Fruit fly (Drosophila melanogaster): Measurements from ENCODE around the gene TP53INP.

The TP53INP gene

DNA sequence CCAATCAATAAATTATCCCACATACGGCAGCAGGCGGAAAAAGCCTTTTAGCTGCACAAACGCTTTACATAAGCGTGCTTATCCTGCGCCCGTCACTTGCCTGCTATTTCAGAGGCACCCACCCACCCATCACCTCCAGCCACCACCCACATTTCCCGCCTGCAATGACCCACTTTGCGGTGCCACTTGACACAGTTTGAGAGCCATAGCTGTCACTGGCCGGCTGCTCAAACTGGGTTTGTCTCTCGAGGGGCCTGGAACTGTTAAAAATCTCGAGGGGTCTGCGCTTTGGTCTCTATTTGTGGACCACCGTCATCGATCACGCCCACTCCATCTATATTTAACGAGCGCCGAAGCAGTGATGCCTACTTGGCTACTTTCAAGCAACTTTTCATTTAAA lies 34.8 kb upstream of the TP53INP start:
- TF ChIP-seq woc (GFP tag; optimal IDR thresholded peaks at IDR 0.05), result no peak
- no peak for TF ChIP-seq Sp1 (GFP tag; optimal IDR thresholded peaks at IDR 0.05)
- TF ChIP-seq usp (GFP tag; optimal IDR thresholded peaks at IDR 0.05), result no peak
- TF ChIP-seq Hnf4 (GFP tag; optimal IDR thresholded peaks at IDR 0.05), result no peak
- no peak for TF ChIP-seq sage (GFP tag; optimal IDR thresholded peaks at IDR 0.05)
- no peak for TF ChIP-seq Hr78 (GFP tag; optimal IDR thresholded peaks at IDR 0.05)
- no peak for TF ChIP-seq psq (GFP tag; optimal IDR thresholded peaks at IDR 0.05)
- TF ChIP-seq Abd-B (GFP tag; optimal IDR thresholded peaks at IDR 0.05), result no peak
- no peak for TF ChIP-seq dl (GFP tag; optimal IDR thresholded peaks at IDR 0.05; ENCODE audit: insufficient read depth in 1 of 2, partially characterized antibody in 2 of 2)
- TF ChIP-seq Myc (optimal IDR thresholded peaks at IDR 0.05), result no peak
- no peak for TF ChIP-seq CG9705 (GFP tag; optimal IDR thresholded peaks at IDR 0.05)
- no peak for TF ChIP-seq foxo (GFP tag; optimal IDR thresholded peaks at IDR 0.05)
- TF ChIP-seq lola (GFP tag; optimal IDR thresholded peaks at IDR 0.05), result no peak
- TF ChIP-seq CG32264 (GFP tag; optimal IDR thresholded peaks at IDR 0.05), result no peak
- no peak for TF ChIP-seq Hr83 (GFP tag; optimal IDR thresholded peaks at IDR 0.05; ENCODE audit: poor library complexity, severe bottlenecking)
- no peak for TF ChIP-seq jim (GFP tag; optimal IDR thresholded peaks at IDR 0.05)
- TF ChIP-seq h (GFP tag; optimal IDR thresholded peaks at IDR 0.05), result no peak
- no peak for TF ChIP-seq rgr (GFP tag; optimal IDR thresholded peaks at IDR 0.05)
- no peak for TF ChIP-seq Jra (GFP tag; optimal IDR thresholded peaks at IDR 0.05)

DNA sequence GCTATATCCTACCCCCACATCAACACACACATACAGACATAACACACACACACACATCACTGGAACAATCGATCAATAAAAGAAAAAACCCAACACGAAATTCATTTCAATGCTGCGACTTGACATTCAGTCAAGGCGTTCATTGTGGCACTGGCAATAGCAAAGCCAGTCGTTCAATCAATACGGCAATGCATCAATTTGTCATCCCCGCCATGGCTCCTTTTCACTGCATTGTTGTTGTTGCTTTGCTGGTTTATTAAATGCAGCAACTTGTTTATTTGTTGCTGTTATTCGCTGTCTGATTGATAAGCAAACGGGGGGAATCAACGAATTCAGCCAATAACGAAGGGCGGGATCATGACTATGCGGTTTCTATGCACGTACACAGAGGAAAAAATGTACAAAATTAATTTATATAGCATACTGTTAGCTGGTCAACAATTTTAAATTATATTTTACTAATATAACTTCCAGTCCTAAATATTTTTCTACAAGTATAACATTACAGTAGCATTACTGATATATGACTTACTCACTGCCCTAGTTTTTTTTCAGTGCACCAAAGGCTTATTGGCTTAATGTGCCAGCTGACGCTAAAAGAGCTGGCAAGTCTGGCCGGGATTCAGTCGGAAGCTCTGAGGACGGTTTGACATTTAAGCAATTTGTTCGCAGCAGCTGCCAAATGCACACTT lies 30.9 kb upstream of the TP53INP start:
- TF ChIP-seq Jra (GFP tag; optimal IDR thresholded peaks at IDR 0.05) (no peak), CrebA (GFP tag; optimal IDR thresholded peaks at IDR 0.05; ENCODE audit: borderline replicate concordance) (no peak), Hr78 (GFP tag; optimal IDR thresholded peaks at IDR 0.05) (no peak)

DNA sequence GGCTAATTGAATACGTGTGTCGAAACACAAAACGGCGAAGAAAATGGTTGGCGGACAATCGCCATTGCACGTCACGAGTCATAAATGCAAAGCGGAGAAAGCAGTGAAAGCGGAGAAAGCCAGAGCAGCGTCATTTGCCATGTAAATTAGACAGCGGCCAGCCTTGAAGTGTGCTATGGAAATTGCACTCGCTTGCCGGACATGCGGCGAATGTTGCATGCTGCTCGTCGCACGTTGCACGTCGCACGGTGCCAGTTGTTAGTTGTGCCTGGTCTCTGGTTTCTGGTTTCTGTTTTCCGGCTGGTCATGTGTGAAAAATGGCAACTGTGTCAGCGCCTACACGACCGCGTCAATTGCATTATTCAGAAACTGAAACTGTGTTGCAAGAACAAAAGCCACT lies 29.2 kb upstream of the TP53INP start:
- TF ChIP-seq tai (GFP tag; optimal IDR thresholded peaks at IDR 0.05), result no peak
- TF ChIP-seq rgr (GFP tag; optimal IDR thresholded peaks at IDR 0.05), result no peak
- no peak for TF ChIP-seq foxo (GFP tag; optimal IDR thresholded peaks at IDR 0.05)
- TF ChIP-seq jim (GFP tag; optimal IDR thresholded peaks at IDR 0.05), result no peak
- no peak for TF ChIP-seq lola (GFP tag; optimal IDR thresholded peaks at IDR 0.05)
- TF ChIP-seq Hr78 (GFP tag; optimal IDR thresholded peaks at IDR 0.05), result no peak

DNA sequence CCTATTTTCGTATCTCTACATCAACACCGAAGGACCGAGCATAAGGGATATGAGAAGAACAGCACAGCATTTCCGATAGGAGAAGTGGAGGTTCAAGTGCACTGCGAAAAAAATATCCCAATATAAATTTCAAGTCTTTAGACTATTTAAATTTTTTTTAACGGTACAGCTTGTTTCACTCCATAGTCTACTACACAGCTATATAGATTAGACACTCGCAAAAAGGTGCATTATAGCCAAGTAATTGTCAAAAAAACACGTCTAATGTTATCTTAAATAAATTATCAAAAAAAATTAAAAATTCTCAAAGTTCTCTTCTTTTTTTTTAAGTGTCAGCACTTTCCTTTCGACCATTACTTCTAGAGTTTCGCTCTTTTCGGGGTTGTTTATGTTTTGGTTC lies 27.8 kb upstream of the TP53INP start:
- TF ChIP-seq rgr (GFP tag; optimal IDR thresholded peaks at IDR 0.05) (peak; percentile 42), lola (GFP tag; optimal IDR thresholded peaks at IDR 0.05) (no peak), h (GFP tag; optimal IDR thresholded peaks at IDR 0.05) (peak; percentile 62), Rel (GFP tag; optimal IDR thresholded peaks at IDR 0.05) (no peak), Rel (tag; optimal IDR thresholded peaks at IDR 0.05) (no peak), woc (GFP tag; optimal IDR thresholded peaks at IDR 0.05) (no peak), tai (GFP tag; optimal IDR thresholded peaks at IDR 0.05) (no peak), OdsH (GFP tag; optimal IDR thresholded peaks at IDR 0.05) (peak; percentile 31), foxo (GFP tag; optimal IDR thresholded peaks at IDR 0.05) (peak in 1 of 2 experiments; percentile 42), Dif (GFP tag; optimal IDR thresholded peaks at IDR 0.05; ENCODE audit: partially characterized antibody) (no peak), Myc (optimal IDR thresholded peaks at IDR 0.05) (no peak), CG9705 (GFP tag; optimal IDR thresholded peaks at IDR 0.05) (no peak), dl (GFP tag; optimal IDR thresholded peaks at IDR 0.05; ENCODE audit: insufficient read depth in 1 of 2, partially characterized antibody in 2 of 2) (no peak), dsf (GFP tag; optimal IDR thresholded peaks at IDR 0.05; ENCODE audit: borderline replicate concordance) (no peak), jim (GFP tag; optimal IDR thresholded peaks at IDR 0.05) (no peak), CrebA (GFP tag; optimal IDR thresholded peaks at IDR 0.05; ENCODE audit: borderline replicate concordance) (no peak), Hr83 (GFP tag; optimal IDR thresholded peaks at IDR 0.05; ENCODE audit: poor library complexity, severe bottlenecking) (no peak), Hr78 (GFP tag; optimal IDR thresholded peaks at IDR 0.05) (no peak), usp (GFP tag; optimal IDR thresholded peaks at IDR 0.05) (no peak), HLH106 (tag; optimal IDR thresholded peaks at IDR 0.05) (peak; percentile 45), sv (GFP tag; optimal IDR thresholded peaks at IDR 0.05) (peak; percentile 24), Vsx2 (GFP tag; optimal IDR thresholded peaks at IDR 0.05; ENCODE audit: partially characterized antibody) (no peak), Jra (GFP tag; optimal IDR thresholded peaks at IDR 0.05) (no peak), psq (GFP tag; optimal IDR thresholded peaks at IDR 0.05) (peak; percentile 71), Hnf4 (GFP tag; optimal IDR thresholded peaks at IDR 0.05) (no peak), brk (GFP tag; optimal IDR thresholded peaks at IDR 0.05) (no peak), pan (optimal IDR thresholded peaks at IDR 0.05) (no peak), Sp1 (GFP tag; optimal IDR thresholded peaks at IDR 0.05) (no peak), ey (GFP tag; optimal IDR thresholded peaks at IDR 0.05) (peak; percentile 47), fru (GFP tag; optimal IDR thresholded peaks at IDR 0.05) (peak; percentile 42), Mio (GFP tag; optimal IDR thresholded peaks at IDR 0.05) (no peak), br (GFP tag; optimal IDR thresholded peaks at IDR 0.05) (peak; percentile 9), Abd-B (GFP tag; optimal IDR thresholded peaks at IDR 0.05) (no peak), dmrt93B (GFP tag; optimal IDR thresholded peaks at IDR 0.05) (peak; percentile 11), GATAd (GFP tag; optimal IDR thresholded peaks at IDR 0.05) (no peak), sage (GFP tag; optimal IDR thresholded peaks at IDR 0.05) (no peak), Dfd (GFP tag; optimal IDR thresholded peaks at IDR 0.05) (no peak), N (GFP tag; optimal IDR thresholded peaks at IDR 0.05) (no peak), CG32264 (GFP tag; optimal IDR thresholded peaks at IDR 0.05) (no peak)
